Worm (Caenorhabditis elegans): ENCODE results near the gene F41H10.12.
A peak's percentile ranks its signal among the peaks of the same experiment; 100 is the strongest.

The F41H10.12 gene

ce11 chrIV:5377062-5377461 is 8.1 kb upstream of the F41H10.12 start, which contains the start of gene elo-5:
Gene elo-5, minus strand, starts transcription at chrIV:5377117.
- no peak for TF ChIP-seq sea-2 (GFP tag; optimal IDR thresholded peaks at IDR 0.05)
- peak; percentile 52 for TF ChIP-seq pqm-1 (tag; optimal IDR thresholded peaks at IDR 0.05)
- peak; percentile 91 for TF ChIP-seq elt-2 (tag; optimal IDR thresholded peaks at IDR 0.05)
- peak; percentile 47 for TF ChIP-seq pha-4 (tag; optimal IDR thresholded peaks at IDR 0.05)
- no peak for TF ChIP-seq nhr-77 (tag; optimal IDR thresholded peaks at IDR 0.05)

ce11 chrIV:5380140-5380539 is 5.0 kb upstream of the F41H10.12 start:
- TF ChIP-seq mdl-1 (tag; optimal IDR thresholded peaks at IDR 0.05) (no peak), elt-2 (tag; optimal IDR thresholded peaks at IDR 0.05) (peak; percentile 83), pqm-1 (tag; optimal IDR thresholded peaks at IDR 0.05) (peak; percentile 46)

ce11 chrIV:5381334-5381733 is 3.8 kb upstream of the F41H10.12 start, which contains the start of gene F41H10.2:
Gene F41H10.2, plus strand, starts transcription at chrIV:5381634.
- TF ChIP-seq aly-2 (tag; optimal IDR thresholded peaks at IDR 0.05) (no peak), daf-12 (tag; optimal IDR thresholded peaks at IDR 0.05) (no peak), elt-3 (tag; optimal IDR thresholded peaks at IDR 0.05) (no peak), nhr-76 (tag; optimal IDR thresholded peaks at IDR 0.05) (no peak), eor-1 (tag; optimal IDR thresholded peaks at IDR 0.05) (no peak), egl-27 (tag; optimal IDR thresholded peaks at IDR 0.05) (no peak), nhr-23 (tag; optimal IDR thresholded peaks at IDR 0.05) (no peak), pha-4 (tag; optimal IDR thresholded peaks at IDR 0.05) (no peak), ceh-16 (tag; optimal IDR thresholded peaks at IDR 0.05) (no peak), sea-2 (GFP tag; optimal IDR thresholded peaks at IDR 0.05) (no peak), pqm-1 (tag; optimal IDR thresholded peaks at IDR 0.05) (no peak)

ce11 chrIV:5382609-5383008 is 2.5 kb upstream of the F41H10.12 start, which contains the start of gene F41H10.1:
Gene F41H10.1, plus strand, starts transcription at chrIV:5382909.
- TF ChIP-seq unc-62 (GFP tag; optimal IDR thresholded peaks at IDR 0.05) (no peak), nhr-67 (tag; optimal IDR thresholded peaks at IDR 0.05) (no peak), unc-39 (tag; optimal IDR thresholded peaks at IDR 0.05) (no peak), nhr-77 (tag; optimal IDR thresholded peaks at IDR 0.05) (no peak), lin-39 (tag; optimal IDR thresholded peaks at IDR 0.05) (no peak), nhr-28 (tag; optimal IDR thresholded peaks at IDR 0.05) (no peak), nhr-11 (tag; optimal IDR thresholded peaks at IDR 0.05) (no peak), mml-1 (tag; optimal IDR thresholded peaks at IDR 0.05) (no peak), jun-1 (tag; optimal IDR thresholded peaks at IDR 0.05) (no peak), fkh-2 (tag; optimal IDR thresholded peaks at IDR 0.05) (no peak), eor-1 (tag; optimal IDR thresholded peaks at IDR 0.05) (no peak), nfya-1 (tag; optimal IDR thresholded peaks at IDR 0.05; ENCODE audit: insufficient read depth) (no peak), elt-1 (tag; optimal IDR thresholded peaks at IDR 0.05) (no peak), pha-4 (tag; optimal IDR thresholded peaks at IDR 0.05) (no peak), fos-1 (tag; optimal IDR thresholded peaks at IDR 0.05) (no peak), nhr-43 (tag; optimal IDR thresholded peaks at IDR 0.05; ENCODE audit: poor library complexity, severe bottlenecking) (no peak)

- TF ChIP-seq mml-1 (tag; optimal IDR thresholded peaks at IDR 0.05) (no peak), fkh-2 (tag; optimal IDR thresholded peaks at IDR 0.05) (no peak), ceh-82 (tag; optimal IDR thresholded peaks at IDR 0.05) (no peak), sea-2 (GFP tag; optimal IDR thresholded peaks at IDR 0.05) (no peak), jun-1 (tag; optimal IDR thresholded peaks at IDR 0.05) (peak; percentile 28), egl-5 (tag; optimal IDR thresholded peaks at IDR 0.05) (no peak), pqm-1 (tag; optimal IDR thresholded peaks at IDR 0.05) (peak; percentile 67), ZK546.5 (tag; optimal IDR thresholded peaks at IDR 0.05) (no peak), nfya-1 (tag; optimal IDR thresholded peaks at IDR 0.05; ENCODE audit: insufficient read depth) (no peak), elt-2 (tag; optimal IDR thresholded peaks at IDR 0.05) (peak; percentile 85), pha-4 (tag; optimal IDR thresholded peaks at IDR 0.05) (peak; percentile 55), tbx-2 (tag; optimal IDR thresholded peaks at IDR 0.05) (no peak), ama-1 (optimal IDR thresholded peaks at IDR 0.05) (peak; percentile 77), zag-1 (tag; optimal IDR thresholded peaks at IDR 0.05) (no peak)
Observed at ce11 chrIV:5388477-5389065, 3.5 kb downstream of the F41H10.12 start, which contains the start of gene elo-6. Gene elo-6, minus strand, starts transcription at chrIV:5388559.

All from whole organism, L3 larva.